Worm (Caenorhabditis elegans): Measurements from ENCODE around the gene pxn-1.

DNA sequence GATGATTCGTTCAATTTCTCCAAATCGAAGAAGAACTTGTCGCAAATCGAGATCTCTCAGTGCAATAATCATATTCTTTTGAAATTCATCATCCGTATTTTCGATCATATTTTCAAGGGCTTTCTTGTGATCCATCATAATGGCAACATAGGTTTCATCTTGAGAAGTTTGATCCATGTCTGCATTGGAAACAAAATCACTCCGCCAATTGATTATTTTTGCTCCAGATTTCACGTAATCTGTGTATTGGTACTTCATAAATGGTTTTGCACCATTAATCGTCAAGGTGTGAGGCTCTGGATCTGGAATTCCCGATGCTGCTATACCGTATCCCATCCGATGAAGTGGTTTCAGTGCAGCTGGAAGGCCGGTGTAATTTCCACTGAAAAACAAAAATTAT, 21.7 kb downstream of the pxn-1 start:
- TF ChIP-seq flt-1 (GFP tag; IDR thresholded peaks at IDR 0.05) (no peak), klf-2 (GFP tag; conservative IDR thresholded peaks at IDR 0.05) (no peak), ztf-29 (GFP tag; IDR thresholded peaks at IDR 0.05) (no peak), med-1 (GFP tag; optimal IDR thresholded peaks at IDR 0.05; ENCODE audit: insufficient read depth) (no peak), T22C8.4 (GFP tag; IDR thresholded peaks at IDR 0.05) (no peak), ztf-23 (GFP tag; IDR thresholded peaks at IDR 0.05) (no peak), ref-1 (GFP tag; conservative IDR thresholded peaks at IDR 0.05) (no peak)
